Fruit fly (Drosophila melanogaster) whole organism, pupa: ENCODE results near the gene Gyf.
"Not testable (repeated sequence)": the region's sequence is repeated elsewhere in the genome, so short reads cannot be mapped to it uniquely, and the experiment has no call there.

Experiments
- CG10348 ChIP-seq: fragments of 200-800 bp; sonication (Bioruptor generic); IDR thresholded peaks from 2 replicates; pipeline ENCODE4 v1.3.6; 2022; ENCODE audit warnings: missing biosample characterization, missing genetic modification characterization
- CG12605 ChIP-seq: fragments of 200-800 bp; sonication (Bioruptor generic); IDR thresholded peaks from 2 replicates; pipeline ENCODE4 v1.3.6; 2022; ENCODE audit warnings: missing biosample characterization, missing genetic modification characterization
- CG13204 ChIP-seq: fragments of 200-800 bp; sonication (Bioruptor generic); optimal IDR thresholded peaks from 2 replicates; lab custom pipeline; 2018; ENCODE audit warnings: missing biosample characterization, mild to moderate bottlenecking, missing genetic modification characterization, moderate library complexity
- CG14655 ChIP-seq: fragments of 200-800 bp; sonication (Bioruptor generic); optimal IDR thresholded peaks from 3 replicates; lab custom pipeline; 2017; ENCODE audit warnings: mild to moderate bottlenecking, missing biosample characterization, missing genetic modification reagents, missing genetic modification characterization
- CG15710 ChIP-seq: fragments of 200-800 bp; sonication (Bioruptor generic); optimal IDR thresholded peaks from 2 replicates; lab custom pipeline; 2018; ENCODE audit warnings: missing biosample characterization, mild to moderate bottlenecking, missing genetic modification characterization, moderate library complexity
- CG17806 ChIP-seq: fragments of 200-800 bp; sonication (Bioruptor generic); optimal IDR thresholded peaks from 2 replicates; lab custom pipeline; 2018; ENCODE audit warnings: missing biosample characterization, mild to moderate bottlenecking, missing genetic modification characterization, moderate library complexity
- CG32121 ChIP-seq: fragments of 200-800 bp; sonication (Bioruptor generic); IDR thresholded peaks from 2 replicates; pipeline ENCODE4 v1.3.6; 2022; ENCODE audit warnings: missing biosample characterization, missing genetic modification characterization
- CG34367 ChIP-seq: fragments of 200-800 bp; sonication (Bioruptor generic); optimal IDR thresholded peaks from 2 replicates; lab custom pipeline; 2018; ENCODE audit warnings: missing biosample characterization, mild to moderate bottlenecking, missing genetic modification characterization
- CG8159 ChIP-seq: fragments of 200-800 bp; sonication (Bioruptor generic); optimal IDR thresholded peaks from 3 replicates; lab custom pipeline; 2018; ENCODE audit warnings: missing biosample characterization, mild to moderate bottlenecking, missing genetic modification characterization, moderate library complexity
- CG8301 ChIP-seq: fragments of 200-800 bp; sonication (Bioruptor generic); optimal IDR thresholded peaks from 2 replicates; lab custom pipeline; 2018; ENCODE audit warnings: missing biosample characterization, mild to moderate bottlenecking, missing genetic modification characterization
- CG9948 ChIP-seq: fragments of 200-800 bp; sonication (Bioruptor generic); optimal IDR thresholded peaks from 2 replicates; lab custom pipeline; 2018; ENCODE audit warnings: missing biosample characterization, mild to moderate bottlenecking, missing genetic modification characterization, moderate library complexity
- D1 ChIP-seq: fragments of 200-800 bp; sonication (Bioruptor generic); optimal IDR thresholded peaks from 2 replicates; lab custom pipeline; 2018; ENCODE audit warnings: missing biosample characterization, mild to moderate bottlenecking, missing genetic modification characterization, moderate library complexity
- EcR ChIP-seq: fragments of 200-800 bp; sonication (Bioruptor generic); optimal IDR thresholded peaks from 3 replicates; lab custom pipeline; 2019; ENCODE audit warnings: missing biosample characterization, missing genetic modification characterization, mild to moderate bottlenecking, moderate library complexity, missing genetic modification reagents
- Ets98B ChIP-seq: fragments of 200-800 bp; sonication (Bioruptor generic); IDR thresholded peaks from 2 replicates; pipeline ENCODE4 v1.3.6; 2022; ENCODE audit warnings: missing biosample characterization, missing genetic modification characterization
- Pif1A ChIP-seq: fragments of 200-800 bp; sonication (Bioruptor generic); optimal IDR thresholded peaks from 3 replicates; lab custom pipeline; 2016; ENCODE audit warnings: missing biosample characterization, missing genetic modification characterization
- Pif1B ChIP-seq: fragments of 200-800 bp; sonication (Bioruptor generic); optimal IDR thresholded peaks from 3 replicates; lab custom pipeline; 2016; ENCODE audit warnings: missing biosample characterization, missing genetic modification characterization
- Snoo ChIP-seq: fragments of 200-800 bp; sonication (Bioruptor generic); optimal IDR thresholded peaks from 3 replicates; lab custom pipeline; 2017; ENCODE audit warnings: missing biosample characterization, mild to moderate bottlenecking, missing genetic modification characterization, inconsistent platforms
- fd96Ca ChIP-seq: fragments of 200-800 bp; sonication (Bioruptor generic); IDR thresholded peaks from 3 replicates; pipeline ENCODE4 v1.3.6; 2022; ENCODE audit warnings: missing biosample characterization, missing genetic modification characterization
- gl ChIP-seq: fragments of 200-800 bp; sonication (Bioruptor generic); optimal IDR thresholded peaks from 2 replicates; lab custom pipeline; 2018; ENCODE audit warnings: missing biosample characterization, mild to moderate bottlenecking, missing genetic modification characterization
- rn ChIP-seq: fragments of 200-800 bp; sonication (Bioruptor generic); IDR thresholded peaks from 2 replicates; pipeline ENCODE4 v1.3.6; 2022; ENCODE audit warnings: missing biosample characterization, missing genetic modification characterization

Gene Gyf

DNA sequence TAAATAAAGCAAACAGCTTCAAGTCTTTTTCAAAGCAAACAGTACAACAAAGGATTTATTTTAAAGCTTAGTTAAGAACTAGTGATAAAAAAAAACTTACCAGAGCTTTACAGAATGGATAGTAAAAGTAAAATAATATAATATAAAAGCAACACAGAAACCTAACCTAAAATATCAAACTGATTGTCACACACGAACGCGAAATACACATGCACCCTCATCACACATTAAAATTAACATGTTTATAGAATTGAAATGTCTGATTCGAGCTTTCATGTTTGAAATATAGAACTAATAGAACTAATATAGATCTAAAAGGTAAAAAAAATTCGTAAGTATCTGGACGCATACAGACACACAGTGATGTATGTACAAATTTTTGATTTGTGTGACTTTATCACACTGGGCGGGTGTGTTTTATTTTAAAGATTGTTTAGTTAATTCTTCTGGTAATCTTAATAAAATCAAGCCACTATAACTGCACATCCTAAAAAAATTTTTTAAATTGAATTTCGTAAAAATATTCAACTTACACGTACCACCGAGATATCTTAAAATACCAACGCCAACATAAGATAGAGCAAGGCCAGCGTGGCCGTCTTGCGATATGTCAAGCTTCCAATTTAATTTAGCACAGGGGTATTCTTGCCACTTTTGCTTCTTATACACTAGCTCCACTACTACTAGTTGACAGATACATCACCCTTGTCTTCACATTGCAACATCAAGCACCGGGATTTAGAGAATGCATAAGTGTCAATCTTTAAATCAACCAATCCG lies at the start of gene Gyf:
Gene Gyf (minus strand): TSS at position 589 of the 780 bp plus-strand sequence.
- TF ChIP-seq Snoo (peak; percentile 4), gl (tag; lab: Kevin White, UChicago) (no peak)

DNA sequence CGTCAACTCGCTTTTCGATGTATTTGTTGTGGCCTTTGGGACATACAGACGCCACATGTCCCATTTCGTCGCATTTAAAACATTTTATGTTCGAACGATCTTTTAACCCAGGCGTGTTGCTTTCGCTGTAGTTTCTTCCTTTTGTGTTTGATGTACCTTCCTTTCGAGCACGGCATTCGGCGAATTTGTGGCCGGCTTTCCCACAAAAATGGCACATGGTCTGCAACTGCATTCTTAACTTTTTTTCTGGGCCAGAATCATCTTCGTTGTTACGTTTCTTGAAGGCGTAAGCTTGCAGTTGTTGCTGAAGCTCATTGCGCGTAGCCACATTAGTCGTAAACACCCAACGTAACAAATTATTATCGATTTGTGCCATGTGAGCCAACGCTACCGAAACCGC lies 45.4 kb upstream of the Gyf start, which contains the start of gene unc-13:
Gene unc-13 (minus strand): TSS at position 101 of the 400 bp plus-strand sequence.
- TF ChIP-seq Pif1B (GFP tag; lab: Kevin White, UChicago); CG17806 (tag; lab: Kevin White, UChicago); D1 (tag; lab: Kevin White, UChicago): not testable (repeated sequence)

DNA sequence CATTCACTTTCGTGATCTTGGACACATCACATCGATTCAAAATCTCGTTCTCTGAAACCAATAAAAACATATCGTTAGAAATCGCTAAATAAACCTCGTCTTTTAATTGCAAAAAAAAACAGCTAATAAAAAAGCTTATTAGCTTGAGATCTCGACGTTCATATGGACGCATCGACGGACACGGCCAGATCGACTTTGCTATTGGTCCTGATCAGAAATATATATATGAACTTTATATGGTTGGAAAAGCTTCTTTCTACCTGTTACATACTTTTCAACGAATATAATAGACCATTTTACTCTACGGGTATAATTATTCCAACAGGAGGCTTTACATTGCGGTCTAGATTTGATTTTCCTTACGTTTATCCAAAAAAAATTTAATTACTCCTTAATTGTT lies 42.3 kb upstream of the Gyf start:
- TF ChIP-seq CG32121 = no peak
- TF ChIP-seq CG10348 = no peak
- TF ChIP-seq CG17806 (tag; lab: Kevin White, UChicago) = no peak
- TF ChIP-seq CG34367 = no peak
- TF ChIP-seq CG15710 (tag; lab: Kevin White, UChicago) = no peak
- TF ChIP-seq D1 (tag; lab: Kevin White, UChicago) = no peak
- no peak for TF ChIP-seq EcR (GFP tag; lab: Kevin White, UChicago)
- no peak for TF ChIP-seq CG8301
- no peak for TF ChIP-seq gl (tag; lab: Kevin White, UChicago)
- no peak for TF ChIP-seq Snoo
- TF ChIP-seq CG13204 (GFP tag; lab: Kevin White, UChicago) = no peak
- no peak for TF ChIP-seq CG8159 (tag; lab: Kevin White, UChicago)
- no peak for TF ChIP-seq fd96Ca (GFP tag; lab: Robert Waterston, UW)
- no peak for TF ChIP-seq Ets98B (GFP tag; lab: Robert Waterston, UW)
- TF ChIP-seq Pif1A (GFP tag; lab: Kevin White, UChicago) = no peak
- no peak for TF ChIP-seq CG14655
- no peak for TF ChIP-seq CG12605 (GFP tag; lab: Robert Waterston, UW)
- TF ChIP-seq Pif1B (GFP tag; lab: Kevin White, UChicago) = no peak
- TF ChIP-seq rn (GFP tag; lab: Robert Waterston, UW) = no peak

DNA sequence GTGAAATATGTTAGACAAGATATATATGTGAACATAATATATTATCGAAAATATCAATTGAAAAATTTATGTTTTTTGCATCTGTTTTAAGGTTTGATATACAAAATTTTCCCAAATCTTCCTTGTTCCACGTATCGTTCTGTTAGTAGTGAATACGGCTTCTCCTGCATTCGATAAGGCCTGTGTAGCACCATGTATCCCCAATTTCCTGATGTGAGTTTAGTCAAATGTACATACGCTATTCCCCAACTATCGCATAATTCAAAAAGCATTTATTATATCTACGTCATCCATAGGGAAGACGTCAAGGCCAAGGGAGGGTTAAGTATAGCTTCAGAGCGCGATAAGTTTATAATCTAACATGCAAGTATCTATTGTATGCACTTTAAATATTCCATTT lies 37.8 kb upstream of the Gyf start:
- no peak for TF ChIP-seq CG9948 (tag; lab: Kevin White, UChicago)
- peak; percentile 22 for TF ChIP-seq D1 (tag; lab: Kevin White, UChicago)
- no peak for TF ChIP-seq gl (tag; lab: Kevin White, UChicago)

DNA sequence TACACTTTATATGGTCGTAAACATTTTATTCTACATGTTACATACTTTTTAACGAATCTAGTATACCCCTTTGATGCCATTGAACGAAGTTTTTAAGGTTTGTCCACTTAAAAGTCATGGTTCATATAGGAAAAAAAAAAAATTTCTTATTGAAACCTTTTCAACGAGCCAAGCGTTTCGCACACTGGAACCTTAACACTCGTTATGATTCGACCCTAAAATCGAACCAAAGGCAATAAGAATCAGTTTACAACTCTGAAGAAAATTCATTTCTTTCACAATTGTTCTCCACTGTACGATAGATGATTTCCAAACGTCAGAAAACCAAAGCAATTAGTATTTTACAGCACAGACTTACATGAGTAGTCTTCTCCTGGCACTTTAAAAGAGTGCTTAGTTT lies 29.3 kb upstream of the Gyf start:
- no peak for TF ChIP-seq CG34367
- no peak for TF ChIP-seq CG9948 (tag; lab: Kevin White, UChicago)
- TF ChIP-seq Pif1A (GFP tag; lab: Kevin White, UChicago) = no peak
- TF ChIP-seq CG8301 = no peak

DNA sequence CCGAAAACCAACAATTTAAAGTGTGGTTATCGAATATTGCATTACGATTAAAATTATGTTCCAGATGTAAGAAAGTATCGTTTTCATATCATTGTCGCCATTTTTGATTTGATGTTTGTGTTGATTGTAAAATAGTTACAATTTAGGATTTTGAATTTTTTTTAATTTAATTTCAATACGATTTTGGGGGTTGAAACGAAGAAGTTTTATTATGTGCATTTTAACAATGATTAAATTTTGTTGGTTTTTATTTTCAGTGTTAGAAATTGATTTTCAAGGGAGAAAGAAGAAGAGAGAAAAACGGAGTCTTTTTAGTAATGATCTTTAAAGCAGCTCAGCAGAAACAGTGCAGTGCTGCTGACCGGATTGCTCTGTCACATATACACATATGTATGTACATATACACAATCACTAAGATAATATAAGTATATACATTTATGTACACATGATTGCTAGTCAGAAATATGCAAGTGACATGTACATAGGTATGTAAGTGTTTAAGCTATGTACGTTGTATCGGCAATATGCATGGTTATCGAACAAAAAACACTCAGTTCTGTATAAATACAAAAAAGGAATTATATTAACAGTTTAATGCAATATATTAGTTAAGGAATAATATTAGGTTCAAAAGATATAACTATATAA lies 12.4 kb upstream of the Gyf start:
- TF ChIP-seq CG9948 (tag; lab: Kevin White, UChicago) (no peak), D1 (tag; lab: Kevin White, UChicago) (no peak), Ets98B (GFP tag; lab: Robert Waterston, UW) (no peak), gl (tag; lab: Kevin White, UChicago) (no peak), CG8301 (no peak), CG15710 (tag; lab: Kevin White, UChicago) (no peak), Pif1B (GFP tag; lab: Kevin White, UChicago) (no peak), fd96Ca (GFP tag; lab: Robert Waterston, UW) (no peak), CG13204 (GFP tag; lab: Kevin White, UChicago) (no peak), EcR (GFP tag; lab: Kevin White, UChicago) (no peak), CG12605 (GFP tag; lab: Robert Waterston, UW) (no peak), CG10348 (no peak), CG32121 (no peak), Snoo (no peak), CG34367 (no peak)

DNA sequence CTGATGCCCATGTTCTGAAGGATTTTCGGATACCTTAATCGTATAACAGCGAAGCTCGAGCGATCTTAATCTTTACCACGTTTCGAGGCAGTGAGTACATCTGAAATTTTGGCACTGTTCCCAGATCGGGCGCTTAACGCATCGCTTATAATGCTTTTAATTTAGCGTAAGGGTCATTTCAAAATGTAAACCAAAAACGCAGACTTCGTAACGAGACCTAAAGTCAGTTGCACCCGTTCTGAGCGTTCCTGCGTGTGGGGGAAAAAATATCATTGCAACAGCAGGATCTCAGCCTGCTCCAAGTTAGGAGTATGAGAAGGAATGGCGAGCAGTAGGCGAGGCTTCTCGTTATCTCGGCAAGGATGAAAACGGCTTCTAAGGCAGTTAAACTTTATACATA lies 1.1 kb upstream of the Gyf start:
- no peak for TF ChIP-seq Snoo
- TF ChIP-seq CG8159 (tag; lab: Kevin White, UChicago) = no peak
- TF ChIP-seq EcR (GFP tag; lab: Kevin White, UChicago) = no peak
- no peak for TF ChIP-seq CG14655
- TF ChIP-seq CG8301 = no peak
- no peak for TF ChIP-seq CG10348
- no peak for TF ChIP-seq rn (GFP tag; lab: Robert Waterston, UW)
- no peak for TF ChIP-seq CG34367
- no peak for TF ChIP-seq gl (tag; lab: Kevin White, UChicago)
- TF ChIP-seq Ets98B (GFP tag; lab: Robert Waterston, UW) = no peak
- TF ChIP-seq CG32121 = no peak
